Worm (Caenorhabditis elegans) whole organism, young adult: ENCODE measurements around the gene alfa-1.
A peak's percentile ranks its signal among the peaks of the same experiment; 100 is the strongest.

Source experiments
- B0019.2 ChIP-seq: fragments of 200-800 bp; sonication (Bioruptor generic); conservative IDR thresholded peaks from 2 replicates; pipeline ENCODE4 v1.3.6; 2022; ENCODE audit warnings: missing genetic modification reagents, missing genetic modification characterization, missing compliant biosample characterization
- B0035.1 ChIP-seq: sonication (generic microtip); optimal IDR thresholded peaks from 2 replicates; lab custom pipeline; 2016; ENCODE audit warnings: missing genetic modification characterization, mild to moderate bottlenecking, missing compliant biosample characterization, missing genotype, missing genetic modification reagents
- B0336.3 ChIP-seq: fragments of 200-800 bp; sonication (Bioruptor generic); IDR thresholded peaks from 2 replicates; pipeline ENCODE4 v1.3.6; 2022; ENCODE audit warnings: missing genetic modification characterization, missing compliant biosample characterization
- C06A6.2 ChIP-seq: fragments of 200-800 bp; sonication (Bioruptor generic); conservative IDR thresholded peaks from 2 replicates; pipeline ENCODE4 v1.3.6; 2022; ENCODE audit warnings: missing genetic modification characterization, missing compliant biosample characterization
- F23B12.7 ChIP-seq: sonication (generic microtip); optimal IDR thresholded peaks from 2 replicates; lab custom pipeline; 2017; ENCODE audit warnings: missing genetic modification characterization, mild to moderate bottlenecking, missing compliant biosample characterization, antibody characterized with exemption, moderate library complexity; ENCODE audit not compliant: insufficient read depth
- F33H1.4 ChIP-seq: fragments of 200-800 bp; sonication (Bioruptor generic); IDR thresholded peaks from 2 replicates; pipeline ENCODE4 v1.3.6; 2022; ENCODE audit warnings: missing genetic modification reagents, missing genetic modification characterization, missing compliant biosample characterization
- F49E8.2 ChIP-seq: sonication (generic microtip); optimal IDR thresholded peaks from 3 replicates; lab custom pipeline; 2017; ENCODE audit warnings: missing genetic modification characterization, mild to moderate bottlenecking, missing compliant biosample characterization, antibody characterized with exemption, moderate library complexity; ENCODE audit not compliant: insufficient read depth
- K12H6.12 ChIP-seq: fragments of 200-800 bp; sonication (Bioruptor generic); optimal IDR thresholded peaks from 2 replicates; lab custom pipeline; 2018; ENCODE audit warnings: mild to moderate bottlenecking, missing genetic modification characterization, missing compliant biosample characterization
- Y53F4B.3 ChIP-seq: fragments of 200-800 bp; sonication (Bioruptor generic); IDR thresholded peaks from 2 replicates; pipeline ENCODE4 v1.3.6; 2022; ENCODE audit warnings: missing genetic modification reagents, missing genetic modification characterization, missing compliant biosample characterization
- Y79H2A.3 ChIP-seq: fragments of 200-800 bp; sonication (Bioruptor generic); conservative IDR thresholded peaks from 2 replicates; pipeline ENCODE4 v1.3.6; 2022; ENCODE audit warnings: missing genetic modification reagents, missing genetic modification characterization, missing compliant biosample characterization
- Y95B8A.8 ChIP-seq: fragments of 200-800 bp; sonication (Bioruptor generic); IDR thresholded peaks from 2 replicates; pipeline ENCODE4 v1.3.6; 2022; ENCODE audit warnings: missing genetic modification reagents, missing genetic modification characterization, missing compliant biosample characterization
- ZK185.1 ChIP-seq: sonication (generic microtip); optimal IDR thresholded peaks from 2 replicates; lab custom pipeline; 2016; ENCODE audit warnings: mild to moderate bottlenecking, missing genetic modification characterization, missing compliant biosample characterization; ENCODE audit not compliant: poor library complexity, severe bottlenecking
- aptf-3 ChIP-seq: fragments of 200-800 bp; sonication (Bioruptor generic); IDR thresholded peaks from 2 replicates; pipeline ENCODE4 v1.3.6; 2022; ENCODE audit warnings: missing genetic modification characterization, missing compliant biosample characterization
- atf-7 ChIP-seq: sonication (generic microtip); optimal IDR thresholded peaks from 2 replicates; lab custom pipeline; 2017; ENCODE audit warnings: mild to moderate bottlenecking, missing genetic modification characterization, missing compliant biosample characterization
- attf-3 ChIP-seq: fragments of 200-800 bp; sonication (Bioruptor generic); conservative IDR thresholded peaks from 2 replicates; pipeline ENCODE4 v1.3.6; 2022; ENCODE audit warnings: missing genetic modification reagents, missing genetic modification characterization, missing compliant biosample characterization
- attf-5 ChIP-seq: fragments of 200-800 bp; sonication (Bioruptor generic); optimal IDR thresholded peaks from 2 replicates; lab custom pipeline; 2018; ENCODE audit warnings: mild to moderate bottlenecking, missing genetic modification characterization, missing compliant biosample characterization
- attf-6 ChIP-seq: fragments of 200-800 bp; sonication (Bioruptor generic); IDR thresholded peaks from 2 replicates; pipeline ENCODE4 v1.3.6; 2022; ENCODE audit warnings: missing genetic modification reagents, missing genetic modification characterization, missing compliant biosample characterization
- bed-1 ChIP-seq: fragments of 200-800 bp; sonication (Bioruptor generic); IDR thresholded peaks from 2 replicates; pipeline ENCODE4 v1.3.6; 2022; ENCODE audit warnings: missing genetic modification reagents, missing genetic modification characterization, missing compliant biosample characterization
- ccch-3 ChIP-seq: fragments of 200-800 bp; sonication (Bioruptor generic); optimal IDR thresholded peaks from 2 replicates; lab custom pipeline; 2018; ENCODE audit warnings: mild to moderate bottlenecking, missing genetic modification characterization, missing compliant biosample characterization
- die-1 ChIP-seq: sonication (generic microtip); optimal IDR thresholded peaks from 2 replicates; lab custom pipeline; 2016; ENCODE audit warnings: missing genotype, mild to moderate bottlenecking, missing genetic modification characterization, missing compliant biosample characterization
- dox-1 ChIP-seq: fragments of 200-800 bp; sonication (Bioruptor generic); IDR thresholded peaks from 2 replicates; pipeline ENCODE4 v1.3.6; 2022; ENCODE audit warnings: missing genetic modification reagents, missing genetic modification characterization, missing compliant biosample characterization
- dpff-1 ChIP-seq: sonication (generic microtip); optimal IDR thresholded peaks from 2 replicates; lab custom pipeline; 2017; ENCODE audit warnings: mild to moderate bottlenecking, missing genetic modification characterization, missing compliant biosample characterization
- efl-1 ChIP-seq: fragments of 150-350 bp; optimal IDR thresholded peaks from 2 replicates; lab custom pipeline; 2014; ENCODE audit warnings: missing biosample characterization, missing genetic modification reagents, missing genetic modification characterization
- egl-44 ChIP-seq: fragments of 200-800 bp; sonication (Bioruptor generic); IDR thresholded peaks from 2 replicates; pipeline ENCODE4 v1.3.6; 2022; ENCODE audit warnings: missing genetic modification reagents, missing genetic modification characterization, missing compliant biosample characterization
- gei-17 ChIP-seq: fragments of 200-800 bp; sonication (Bioruptor generic); optimal IDR thresholded peaks from 2 replicates; lab custom pipeline; 2018; ENCODE audit warnings: mild to moderate bottlenecking, missing genetic modification characterization, missing compliant biosample characterization
- him-1 ChIP-seq: sonication (generic microtip); optimal IDR thresholded peaks from 2 replicates; lab custom pipeline; 2016; ENCODE audit warnings: missing genotype, missing genetic modification reagents, missing genetic modification characterization, missing compliant biosample characterization
- hlh-26 ChIP-seq: fragments of 200-800 bp; sonication (Bioruptor generic); conservative IDR thresholded peaks from 2 replicates; pipeline ENCODE4 v1.3.6; 2022; ENCODE audit warnings: missing genetic modification reagents, missing genetic modification characterization, missing compliant biosample characterization
- hmg-1.2 ChIP-seq: fragments of 200-800 bp; sonication (Bioruptor generic); IDR thresholded peaks from 2 replicates; pipeline ENCODE4 v1.3.6; 2022; ENCODE audit warnings: missing genetic modification reagents, missing genetic modification characterization, missing compliant biosample characterization
- hrde-1 ChIP-seq: sonication (generic microtip); optimal IDR thresholded peaks from 2 replicates; lab custom pipeline; 2016; ENCODE audit warnings: missing genetic modification characterization, mild to moderate bottlenecking, missing compliant biosample characterization, moderate library complexity, missing genotype, missing genetic modification reagents, borderline replicate concordance
- lag-1 ChIP-seq: fragments of 200-800 bp; sonication (Bioruptor generic); IDR thresholded peaks from 2 replicates; pipeline ENCODE4 v1.3.6; 2022; ENCODE audit warnings: missing genetic modification reagents, missing genetic modification characterization, missing compliant biosample characterization
- let-526 ChIP-seq: fragments of 200-800 bp; sonication (Bioruptor generic); IDR thresholded peaks from 2 replicates; pipeline ENCODE4 v1.3.6; 2022; ENCODE audit warnings: missing genetic modification reagents, missing genetic modification characterization, missing compliant biosample characterization
- lin-40 ChIP-seq: sonication (generic microtip); optimal IDR thresholded peaks from 2 replicates; lab custom pipeline; 2016; ENCODE audit warnings: missing genetic modification characterization, mild to moderate bottlenecking, missing compliant biosample characterization, missing genotype, missing genetic modification reagents
- lir-1 ChIP-seq: fragments of 200-800 bp; sonication (Bioruptor generic); conservative IDR thresholded peaks from 2 replicates; pipeline ENCODE4 v1.3.6; 2022; ENCODE audit warnings: missing genetic modification reagents, missing genetic modification characterization, missing compliant biosample characterization
- lsy-27 ChIP-seq: sonication (generic microtip); optimal IDR thresholded peaks from 2 replicates; lab custom pipeline; 2017; ENCODE audit warnings: missing genetic modification characterization, mild to moderate bottlenecking, missing compliant biosample characterization, antibody characterized with exemption, missing genotype, borderline replicate concordance; ENCODE audit not compliant: insufficient read depth
- madf-6 ChIP-seq: fragments of 200-800 bp; sonication (Bioruptor generic); IDR thresholded peaks from 2 replicates; pipeline ENCODE4 v1.3.6; 2022; ENCODE audit warnings: missing genetic modification reagents, missing genetic modification characterization, missing compliant biosample characterization
- madf-8 ChIP-seq: fragments of 200-800 bp; sonication (Bioruptor generic); conservative IDR thresholded peaks from 2 replicates; pipeline ENCODE4 v1.3.6; 2022; ENCODE audit warnings: missing genetic modification reagents, missing genetic modification characterization, missing compliant biosample characterization
- nhr-80 ChIP-seq: sonication (generic microtip); optimal IDR thresholded peaks from 2 replicates; lab custom pipeline; 2016; ENCODE audit warnings: missing genetic modification characterization, missing compliant biosample characterization
- pha-4 ChIP-seq: fragments of 150-350 bp; sonication (generic microtip); optimal IDR thresholded peaks from 2 replicates; lab custom pipeline; 2014; ENCODE audit warnings: missing biosample characterization, missing genetic modification reagents, missing genetic modification characterization
- rcor-1 ChIP-seq: fragments of 200-800 bp; sonication (Bioruptor generic); IDR thresholded peaks from 2 replicates; pipeline ENCODE4 v1.3.6; 2022; ENCODE audit warnings: missing genetic modification reagents, missing genetic modification characterization, missing compliant biosample characterization
- rec-8 ChIP-seq, 2 experiments: sonication (generic microtip); optimal IDR thresholded peaks; 2 replicates each; lab custom pipeline; 2016; ENCODE audit warnings: mild to moderate bottlenecking in 2 of 2, missing genetic modification characterization in 2 of 2, missing genetic modification reagents in 2 of 2, missing genotype in 2 of 2, missing biosample characterization in 1 of 2, missing compliant biosample characterization in 1 of 2, moderate library complexity in 1 of 2
- repo-1 ChIP-seq: sonication (generic microtip); optimal IDR thresholded peaks from 2 replicates; lab custom pipeline; 2017; ENCODE audit warnings: mild to moderate bottlenecking, missing genetic modification characterization, missing compliant biosample characterization
- rpc-1 ChIP-seq, 2 experiments: fragments of 150-350 bp in 1 of 2; sonication (generic microtip) in 1 of 2; optimal IDR thresholded peaks; 2 replicates each; lab custom pipeline; 2014 to 2018; ENCODE audit warnings: missing biosample characterization in 1 of 2, missing genetic modification characterization in 1 of 2, missing genetic modification reagents in 1 of 2, missing genotype in 1 of 2
- snpc-1.1 ChIP-seq: sonication (generic microtip); optimal IDR thresholded peaks from 2 replicates; lab custom pipeline; 2017; ENCODE audit warnings: missing genetic modification characterization, mild to moderate bottlenecking, missing compliant biosample characterization, antibody characterized with exemption, moderate library complexity, missing genotype, missing genetic modification reagents; ENCODE audit not compliant: insufficient read depth
- xnd-1 ChIP-seq: sonication (generic microtip); optimal IDR thresholded peaks from 2 replicates; lab custom pipeline; 2016; ENCODE audit warnings: missing genotype, missing genetic modification reagents, missing genetic modification characterization, missing compliant biosample characterization
- ztf-18 ChIP-seq: sonication (generic microtip); optimal IDR thresholded peaks from 2 replicates; lab custom pipeline; 2016; ENCODE audit warnings: missing genotype, mild to moderate bottlenecking, missing genetic modification characterization, missing compliant biosample characterization
- ztf-25 ChIP-seq: fragments of 200-800 bp; sonication (Bioruptor generic); IDR thresholded peaks from 2 replicates; pipeline ENCODE4 v1.3.6; 2022; ENCODE audit warnings: missing genetic modification reagents, missing genetic modification characterization, missing compliant biosample characterization

The alfa-1 gene

DNA sequence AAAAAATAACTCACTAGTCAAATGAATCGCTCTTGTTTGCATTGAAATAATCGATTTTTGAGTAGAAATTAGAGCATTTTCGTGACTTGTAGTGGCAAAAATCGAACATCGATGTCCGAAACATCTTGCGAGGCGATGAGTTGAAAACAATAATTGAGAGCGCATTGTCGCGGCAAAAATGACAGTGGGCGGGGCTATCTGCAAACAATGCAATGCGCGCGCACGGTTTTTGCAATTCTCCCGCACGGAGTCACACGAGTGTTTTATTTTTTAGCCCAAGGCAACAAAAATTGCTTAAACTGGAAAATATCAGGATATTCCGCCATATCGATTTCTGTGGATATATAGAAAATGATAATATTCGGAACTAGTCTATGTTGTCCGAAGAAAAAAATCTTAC lies 46.2 kb upstream of the alfa-1 start, which contains the start of gene B0495.9 (continued):
- TF ChIP-seq aptf-3 (GFP tag; lab: Robert Waterston, UW), result no peak
- TF ChIP-seq egl-44, result no peak
- no peak for TF ChIP-seq lin-40
- peak; percentile 66 for TF ChIP-seq madf-6 (GFP tag; lab: Robert Waterston, UW)
- no peak for TF ChIP-seq lir-1 (GFP tag; lab: Robert Waterston, UW)
- TF ChIP-seq gei-17 (GFP tag; lab: Kevin White, UChicago), result no peak
- TF ChIP-seq him-1 (tag; lab: Kevin White, UChicago), result peak; percentile 26
- TF ChIP-seq B0336.3 (GFP tag; lab: Robert Waterston, UW), result no peak; the same call in 1 of the 2 replicates
- peak; percentile 26 for TF ChIP-seq F23B12.7 (tag; lab: Kevin White, UChicago)
- TF ChIP-seq hmg-1.2 (GFP tag; lab: Robert Waterston, UW), result peak; percentile 39; the same call in 1 of the 2 replicates
- TF ChIP-seq nhr-80, result peak; percentile 51
- TF ChIP-seq B0035.1, result no peak
- peak; percentile 12 for TF ChIP-seq xnd-1 (tag; lab: Kevin White, UChicago)
- TF ChIP-seq ccch-3 (GFP tag; lab: Kevin White, UChicago), result no peak
- TF ChIP-seq attf-3, result 0 out of 2 replicates have a peak, but pooled peaks have one; percentile 38
- peak; percentile 81 for TF ChIP-seq dox-1 (GFP tag; lab: Robert Waterston, UW)
- TF ChIP-seq die-1 (tag; lab: Kevin White, UChicago), result peak; percentile 40
- no peak for TF ChIP-seq F33H1.4 (GFP tag; lab: Robert Waterston, UW)
- TF ChIP-seq bed-1 (GFP tag; lab: Robert Waterston, UW), result no peak
- TF ChIP-seq rec-8 (tag; optimal IDR thresholded peaks at IDR 0.05; lab: Kevin White, UChicago), result peak in 1 of 2 experiments; percentile 52
- TF ChIP-seq repo-1 (tag; lab: Kevin White, UChicago), result no peak
- TF ChIP-seq efl-1 (GFP tag; lab: Kevin White, UChicago), result no peak
- peak; percentile 49 for TF ChIP-seq ztf-18 (tag; lab: Kevin White, UChicago)
- TF ChIP-seq attf-6 (GFP tag; lab: Robert Waterston, UW), result no peak
- TF ChIP-seq pha-4 (tag; lab: Kevin White, UChicago), result no peak
- TF ChIP-seq F49E8.2 (tag; lab: Kevin White, UChicago), result peak; percentile 32
- TF ChIP-seq K12H6.12, result peak; percentile 19
- TF ChIP-seq ztf-25, result 0 out of 2 replicates have a peak, but pooled peaks have one; percentile 45
- TF ChIP-seq C06A6.2 (GFP tag; lab: Robert Waterston, UW), result no peak
- no peak for TF ChIP-seq Y79H2A.3 (GFP tag; lab: Robert Waterston, UW)
- TF ChIP-seq snpc-1.1 (tag; lab: Kevin White, UChicago), result peak; percentile 4
- TF ChIP-seq let-526 (GFP tag; lab: Robert Waterston, UW), result no peak
- TF ChIP-seq hlh-26 (GFP tag; lab: Robert Waterston, UW), result no peak
- peak; percentile 40 for TF ChIP-seq rpc-1 (optimal IDR thresholded peaks at IDR 0.05; lab: Kevin White, UChicago)
- TF ChIP-seq rpc-1 (tag; optimal IDR thresholded peaks at IDR 0.05; lab: Kevin White, UChicago), result no peak

DNA sequence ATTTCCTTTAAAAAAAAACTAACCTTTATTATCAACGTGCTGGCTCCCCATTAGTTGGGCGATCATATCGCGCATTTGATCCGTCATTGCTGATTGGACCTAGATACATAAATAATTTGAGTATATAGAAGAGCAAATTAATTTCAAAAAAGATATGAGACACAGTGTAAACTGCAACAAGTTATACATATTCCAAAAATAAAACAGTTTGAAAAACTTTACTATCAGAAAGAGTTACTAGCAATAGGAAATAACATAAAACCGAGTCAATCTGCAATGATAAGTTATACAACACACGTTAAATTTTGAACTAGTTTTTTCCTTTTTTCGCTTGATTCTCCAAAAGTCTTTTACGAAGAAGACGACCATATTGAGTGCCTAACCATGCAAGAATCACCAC lies 45.1 kb upstream of the alfa-1 start, which contains the start of gene luc-7L:
TSS of gene luc-7L (minus strand) at position 101 of the 400 bp plus-strand sequence.
- no peak for TF ChIP-seq repo-1 (tag; lab: Kevin White, UChicago)
- TF ChIP-seq Y53F4B.3 (GFP tag; lab: Robert Waterston, UW), result no peak
- TF ChIP-seq lag-1 (GFP tag; lab: Robert Waterston, UW), result no peak
- no peak for TF ChIP-seq rcor-1
- TF ChIP-seq nhr-80, result no peak
- no peak for TF ChIP-seq B0035.1
- TF ChIP-seq Y95B8A.8 (GFP tag; lab: Robert Waterston, UW), result no peak
- TF ChIP-seq snpc-1.1 (tag; lab: Kevin White, UChicago), result no peak
- no peak for TF ChIP-seq madf-8 (GFP tag; lab: Robert Waterston, UW)
- TF ChIP-seq rec-8 (tag; optimal IDR thresholded peaks at IDR 0.05; lab: Kevin White, UChicago), result no peak
- no peak for TF ChIP-seq lsy-27 (tag; lab: Kevin White, UChicago)
- no peak for TF ChIP-seq dpff-1 (tag; lab: Kevin White, UChicago)
- no peak for TF ChIP-seq hrde-1 (tag; lab: Kevin White, UChicago)
- TF ChIP-seq attf-5 (GFP tag; lab: Kevin White, UChicago), result no peak
- no peak for TF ChIP-seq atf-7 (tag; lab: Kevin White, UChicago)
- TF ChIP-seq ZK185.1 (tag; lab: Kevin White, UChicago), result no peak
- no peak for TF ChIP-seq B0019.2 (GFP tag; lab: Robert Waterston, UW)
- TF ChIP-seq, all 124 proteins: peak for 0
